Worm (Caenorhabditis elegans) whole organism, young adult: ENCODE data around the gene fbxb-46.
A peak's percentile ranks its signal among the peaks of the same experiment; 100 is the strongest.

Source experiments
- B0019.2 ChIP-seq: fragments of 200-800 bp; sonication (Bioruptor generic); conservative IDR thresholded peaks from 2 replicates; pipeline ENCODE4 v1.3.6; 2022; ENCODE audit warnings: missing genetic modification reagents, missing genetic modification characterization, missing compliant biosample characterization
- B0035.1 ChIP-seq: sonication (generic microtip); optimal IDR thresholded peaks from 2 replicates; lab custom pipeline; 2016; ENCODE audit warnings: missing genetic modification characterization, mild to moderate bottlenecking, missing compliant biosample characterization, missing genotype, missing genetic modification reagents
- C06A6.2 ChIP-seq: fragments of 200-800 bp; sonication (Bioruptor generic); conservative IDR thresholded peaks from 2 replicates; pipeline ENCODE4 v1.3.6; 2022; ENCODE audit warnings: missing genetic modification characterization, missing compliant biosample characterization
- F37B4.10 ChIP-seq: fragments of 200-800 bp; sonication (Bioruptor generic); IDR thresholded peaks from 2 replicates; pipeline ENCODE4 v1.3.6; 2022; ENCODE audit warnings: missing genetic modification characterization, missing compliant biosample characterization
- Y53F4B.3 ChIP-seq: fragments of 200-800 bp; sonication (Bioruptor generic); IDR thresholded peaks from 2 replicates; pipeline ENCODE4 v1.3.6; 2022; ENCODE audit warnings: missing genetic modification reagents, missing genetic modification characterization, missing compliant biosample characterization
- Y53G8AR.9 ChIP-seq: fragments of 200-800 bp; sonication (Bioruptor generic); conservative IDR thresholded peaks from 2 replicates; pipeline ENCODE4 v1.3.6; 2022; ENCODE audit warnings: missing genetic modification reagents, missing genetic modification characterization, missing compliant biosample characterization
- Y56A3A.18 ChIP-seq: fragments of 200-800 bp; sonication (Bioruptor generic); IDR thresholded peaks from 2 replicates; pipeline ENCODE4 v1.3.6; 2022; ENCODE audit warnings: missing genetic modification reagents, missing genetic modification characterization, missing compliant biosample characterization
- Y95B8A.8 ChIP-seq: fragments of 200-800 bp; sonication (Bioruptor generic); IDR thresholded peaks from 2 replicates; pipeline ENCODE4 v1.3.6; 2022; ENCODE audit warnings: missing genetic modification reagents, missing genetic modification characterization, missing compliant biosample characterization
- akir-1 ChIP-seq: fragments of 200-800 bp; sonication (Bioruptor generic); optimal IDR thresholded peaks from 2 replicates; lab custom pipeline; 2018; ENCODE audit warnings: mild to moderate bottlenecking, missing genetic modification characterization, moderate library complexity, missing compliant biosample characterization
- attf-6 ChIP-seq: fragments of 200-800 bp; sonication (Bioruptor generic); IDR thresholded peaks from 2 replicates; pipeline ENCODE4 v1.3.6; 2022; ENCODE audit warnings: missing genetic modification reagents, missing genetic modification characterization, missing compliant biosample characterization
- cebp-1 ChIP-seq, 2 experiments: fragments of 200-800 bp in 1 of 2; sonication (Bioruptor generic) in 1 of 2; sonication (generic microtip) in 1 of 2; IDR thresholded peaks in 1 of 2; optimal IDR thresholded peaks in 1 of 2; 2 replicates each; pipeline versions ENCODE4 v1.3.6 to Lab custom; 2017 to 2022; ENCODE audit warnings: missing compliant biosample characterization in 2 of 2, missing genetic modification characterization in 2 of 2, mild to moderate bottlenecking in 1 of 2, missing genetic modification reagents in 1 of 2, moderate library complexity in 1 of 2
- ceh-40 ChIP-seq: fragments of 200-800 bp; sonication (Bioruptor generic); IDR thresholded peaks from 2 replicates; pipeline ENCODE4 v1.3.6; 2022; ENCODE audit warnings: missing genetic modification characterization, missing compliant biosample characterization
- ceh-58 ChIP-seq: fragments of 200-800 bp; sonication (Bioruptor generic); IDR thresholded peaks from 2 replicates; pipeline ENCODE4 v1.3.6; 2022; ENCODE audit warnings: missing genetic modification characterization, missing compliant biosample characterization
- ceh-91 ChIP-seq: fragments of 200-800 bp; sonication (Bioruptor generic); IDR thresholded peaks from 2 replicates; pipeline ENCODE4 v1.3.6; 2022; ENCODE audit warnings: missing genetic modification reagents, missing genetic modification characterization, missing compliant biosample characterization
- die-1 ChIP-seq: sonication (generic microtip); optimal IDR thresholded peaks from 2 replicates; lab custom pipeline; 2016; ENCODE audit warnings: missing genotype, mild to moderate bottlenecking, missing genetic modification characterization, missing compliant biosample characterization
- efl-1 ChIP-seq: fragments of 150-350 bp; optimal IDR thresholded peaks from 2 replicates; lab custom pipeline; 2014; ENCODE audit warnings: missing biosample characterization, missing genetic modification reagents, missing genetic modification characterization
- egl-18 ChIP-seq: fragments of 200-800 bp; sonication (Bioruptor generic); IDR thresholded peaks from 2 replicates; pipeline ENCODE4 v1.3.6; 2022; ENCODE audit warnings: missing genetic modification reagents, missing genetic modification characterization, missing compliant biosample characterization
- egrh-3 ChIP-seq: fragments of 200-800 bp; sonication (Bioruptor generic); IDR thresholded peaks from 2 replicates; pipeline ENCODE4 v1.3.6; 2022; ENCODE audit warnings: missing genetic modification reagents, missing genetic modification characterization, missing compliant biosample characterization
- hrde-1 ChIP-seq: sonication (generic microtip); optimal IDR thresholded peaks from 2 replicates; lab custom pipeline; 2016; ENCODE audit warnings: missing genetic modification characterization, mild to moderate bottlenecking, missing compliant biosample characterization, moderate library complexity, missing genotype, missing genetic modification reagents, borderline replicate concordance
- lin-40 ChIP-seq: sonication (generic microtip); optimal IDR thresholded peaks from 2 replicates; lab custom pipeline; 2016; ENCODE audit warnings: missing genetic modification characterization, mild to moderate bottlenecking, missing compliant biosample characterization, missing genotype, missing genetic modification reagents
- madf-6 ChIP-seq: fragments of 200-800 bp; sonication (Bioruptor generic); IDR thresholded peaks from 2 replicates; pipeline ENCODE4 v1.3.6; 2022; ENCODE audit warnings: missing genetic modification reagents, missing genetic modification characterization, missing compliant biosample characterization
- mxl-1 ChIP-seq: sonication (generic microtip); optimal IDR thresholded peaks from 2 replicates; lab custom pipeline; 2016; ENCODE audit warnings: missing genetic modification characterization, missing compliant biosample characterization
- nfya-1 ChIP-seq: sonication (generic microtip); optimal IDR thresholded peaks from 2 replicates; lab custom pipeline; 2017; ENCODE audit warnings: antibody characterized with exemption, missing compliant biosample characterization, missing genetic modification characterization, borderline replicate concordance; ENCODE audit not compliant: insufficient read depth
- nhr-179 ChIP-seq: sonication (generic microtip); optimal IDR thresholded peaks from 2 replicates; lab custom pipeline; 2016; ENCODE audit warnings: mild to moderate bottlenecking, missing genetic modification characterization, missing compliant biosample characterization
- nhr-27 ChIP-seq: fragments of 200-800 bp; sonication (Bioruptor generic); optimal IDR thresholded peaks from 2 replicates; lab custom pipeline; 2018; ENCODE audit warnings: mild to moderate bottlenecking, missing genetic modification characterization, moderate library complexity, missing compliant biosample characterization
- nhr-80 ChIP-seq: sonication (generic microtip); optimal IDR thresholded peaks from 2 replicates; lab custom pipeline; 2016; ENCODE audit warnings: missing genetic modification characterization, missing compliant biosample characterization
- nhr-90 ChIP-seq: sonication (generic microtip); optimal IDR thresholded peaks from 2 replicates; lab custom pipeline; 2016; ENCODE audit warnings: missing genotype, mild to moderate bottlenecking, missing genetic modification characterization, missing compliant biosample characterization
- pha-4 ChIP-seq: fragments of 150-350 bp; sonication (generic microtip); optimal IDR thresholded peaks from 2 replicates; lab custom pipeline; 2014; ENCODE audit warnings: missing biosample characterization, missing genetic modification reagents, missing genetic modification characterization
- rcor-1 ChIP-seq: fragments of 200-800 bp; sonication (Bioruptor generic); IDR thresholded peaks from 2 replicates; pipeline ENCODE4 v1.3.6; 2022; ENCODE audit warnings: missing genetic modification reagents, missing genetic modification characterization, missing compliant biosample characterization
- rpc-1 ChIP-seq, 2 experiments: fragments of 150-350 bp in 1 of 2; sonication (generic microtip) in 1 of 2; optimal IDR thresholded peaks; 2 replicates each; lab custom pipeline; 2014 to 2018; ENCODE audit warnings: missing biosample characterization in 1 of 2, missing genetic modification characterization in 1 of 2, missing genetic modification reagents in 1 of 2, missing genotype in 1 of 2
- sdz-38 ChIP-seq: sonication (generic microtip); optimal IDR thresholded peaks from 2 replicates; lab custom pipeline; 2016; ENCODE audit warnings: missing genotype, missing genetic modification characterization, missing compliant biosample characterization
- sptf-2 ChIP-seq: fragments of 200-800 bp; sonication (Bioruptor generic); optimal IDR thresholded peaks from 2 replicates; lab custom pipeline; 2018; ENCODE audit warnings: mild to moderate bottlenecking, missing genetic modification characterization, missing compliant biosample characterization
- tbp1 ChIP-seq: fragments of 200-800 bp; sonication (Bioruptor generic); optimal IDR thresholded peaks from 2 replicates; lab custom pipeline; 2018; ENCODE audit warnings: mild to moderate bottlenecking, missing genetic modification characterization, missing compliant biosample characterization
- unc-62 ChIP-seq: fragments of 150-350 bp; optimal IDR thresholded peaks from 2 replicates; lab custom pipeline; 2014; ENCODE audit warnings: missing biosample characterization, missing genetic modification reagents, missing genetic modification characterization
- zfh-2 ChIP-seq: fragments of 200-800 bp; sonication (Bioruptor generic); conservative IDR thresholded peaks from 2 replicates; pipeline ENCODE4 v1.3.6; 2022; ENCODE audit warnings: missing genetic modification reagents, missing genetic modification characterization, missing compliant biosample characterization
- zim-3 ChIP-seq: sonication (generic microtip); optimal IDR thresholded peaks from 2 replicates; lab custom pipeline; 2017; ENCODE audit warnings: mild to moderate bottlenecking, missing genetic modification characterization, moderate library complexity, missing compliant biosample characterization
- ztf-18 ChIP-seq: sonication (generic microtip); optimal IDR thresholded peaks from 2 replicates; lab custom pipeline; 2016; ENCODE audit warnings: missing genotype, mild to moderate bottlenecking, missing genetic modification characterization, missing compliant biosample characterization
- ztf-3 ChIP-seq: fragments of 200-800 bp; sonication (Bioruptor generic); optimal IDR thresholded peaks from 2 replicates; lab custom pipeline; 2018; ENCODE audit warnings: mild to moderate bottlenecking, missing genetic modification characterization, missing compliant biosample characterization
- ztf-6 ChIP-seq: fragments of 200-800 bp; sonication (Bioruptor generic); IDR thresholded peaks from 2 replicates; pipeline ENCODE4 v1.3.6; 2022; ENCODE audit warnings: missing genetic modification reagents, missing genetic modification characterization, missing compliant biosample characterization

Gene fbxb-46

DNA sequence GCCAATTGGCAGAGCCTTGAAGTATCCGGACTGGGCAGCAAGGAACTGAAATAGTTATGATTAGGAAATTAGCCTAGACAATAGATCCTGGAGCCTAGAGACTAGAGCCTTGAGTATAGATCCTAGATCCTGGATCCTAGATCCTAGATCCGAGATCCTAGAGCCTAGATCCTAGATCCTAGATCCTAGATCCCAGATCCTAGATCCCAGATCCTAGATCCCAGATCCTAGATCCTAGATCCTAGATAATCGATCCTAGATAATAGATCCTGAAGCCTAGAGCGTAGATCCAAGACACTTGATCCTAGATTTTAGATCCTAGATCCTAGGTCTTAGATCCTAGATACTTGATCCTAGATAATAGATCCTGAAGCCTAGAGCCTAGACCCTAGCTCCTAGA lies 34.1 kb upstream of the fbxb-46 start (continued):
- TF ChIP-seq nhr-27 (tag; lab: Kevin White, UChicago), result no peak
- TF ChIP-seq sdz-38, result no peak

DNA sequence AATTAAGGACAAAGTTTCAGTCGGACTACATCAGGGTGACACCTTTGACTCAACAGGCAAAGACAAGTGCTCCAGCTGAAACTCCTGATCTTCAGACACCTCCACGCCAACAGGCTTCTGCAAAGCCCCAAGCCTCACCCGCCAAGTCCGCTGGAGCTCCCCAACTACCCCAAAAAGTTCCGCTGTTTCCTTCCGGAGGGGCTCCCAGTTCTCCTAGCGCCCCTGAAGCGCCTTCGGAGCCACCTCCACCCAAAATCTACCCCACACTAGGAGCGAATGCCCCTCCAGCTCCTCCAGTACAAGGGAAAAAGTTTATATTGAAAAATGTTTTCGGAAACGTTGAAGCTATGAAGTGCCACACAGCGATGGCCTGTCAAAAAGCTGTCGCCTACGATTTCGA lies 32.1 kb upstream of the fbxb-46 start:
- TF ChIP-seq egrh-3 (GFP tag; lab: Robert Waterston, UW) (peak; percentile 50; the same call in 1 of the 2 replicates), zfh-2 (GFP tag; lab: Robert Waterston, UW) (peak; percentile 69), unc-62 (no peak)

DNA sequence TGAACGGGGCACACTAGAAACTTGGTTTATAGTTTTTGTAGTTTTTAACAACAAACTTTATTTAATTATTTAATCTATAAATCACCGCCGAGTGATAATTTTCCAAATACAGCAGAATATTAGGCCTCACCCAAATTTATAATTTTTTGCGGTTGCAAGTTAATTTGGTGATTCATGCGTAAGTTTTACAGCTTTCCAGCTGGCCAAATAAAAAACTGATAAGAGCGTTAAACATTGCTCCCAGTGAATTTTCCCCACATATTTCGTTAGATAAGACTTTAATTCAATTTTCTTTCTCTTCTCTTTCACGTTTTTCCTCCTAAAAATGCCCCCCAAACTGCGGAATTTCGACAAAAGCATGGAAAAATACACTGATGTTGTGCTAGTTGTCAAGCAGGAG lies 30.6 kb upstream of the fbxb-46 start, which contains the start of gene bath-47:
Gene bath-47, plus strand, starts transcription at position 305 of the 400 bp plus-strand sequence.
- TF ChIP-seq ceh-91 (GFP tag; lab: Robert Waterston, UW) (no peak), efl-1 (GFP tag; lab: Kevin White, UChicago) (no peak), rpc-1 (optimal IDR thresholded peaks at IDR 0.05; lab: Kevin White, UChicago) (no peak), rpc-1 (tag; optimal IDR thresholded peaks at IDR 0.05; lab: Kevin White, UChicago) (no peak), nhr-179 (tag; lab: Kevin White, UChicago) (no peak), nfya-1 (tag; lab: Kevin White, UChicago) (no peak), rcor-1 (no peak), mxl-1 (tag; lab: Kevin White, UChicago) (no peak), madf-6 (GFP tag; lab: Robert Waterston, UW) (no peak), pha-4 (tag; lab: Kevin White, UChicago) (no peak), F37B4.10 (GFP tag; lab: Robert Waterston, UW) (no peak), ztf-6 (GFP tag; lab: Robert Waterston, UW) (no peak), cebp-1 (GFP tag; IDR thresholded peaks at IDR 0.05; lab: Robert Waterston, UW) (no peak), cebp-1 (tag; optimal IDR thresholded peaks at IDR 0.05; lab: Kevin White, UChicago) (no peak), ztf-18 (tag; lab: Kevin White, UChicago) (no peak), nhr-90 (tag; lab: Kevin White, UChicago) (no peak), nhr-27 (tag; lab: Kevin White, UChicago) (no peak)

DNA sequence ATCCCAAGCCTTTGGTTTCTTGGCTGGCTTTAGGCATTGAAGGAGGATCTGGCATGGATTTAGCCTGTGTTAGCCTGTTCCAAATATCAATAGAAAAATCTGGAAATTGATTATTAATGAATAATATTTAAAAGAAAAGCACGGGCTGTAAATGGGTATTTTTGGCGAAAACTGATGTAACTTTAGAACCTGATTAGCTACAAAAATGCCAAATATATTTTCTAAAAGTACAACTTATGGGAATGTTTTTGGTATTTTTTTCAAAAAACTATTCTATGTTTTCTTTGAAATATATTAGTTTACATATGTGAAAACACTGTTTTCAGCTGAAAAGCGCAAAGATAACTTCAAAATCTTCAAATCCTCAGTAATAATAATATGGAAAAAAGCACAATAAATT lies 29.7 kb upstream of the fbxb-46 start, which contains the start of gene bath-26:
Gene bath-26, minus strand, starts transcription at position 101 of the 400 bp plus-strand sequence.
- no peak for TF ChIP-seq sptf-2
- TF ChIP-seq Y56A3A.18 (GFP tag; lab: Robert Waterston, UW), result no peak
- TF ChIP-seq lin-40 (tag; lab: Kevin White, UChicago), result no peak
- TF ChIP-seq Y95B8A.8 (GFP tag; lab: Robert Waterston, UW), result no peak
- TF ChIP-seq hrde-1 (tag; lab: Kevin White, UChicago), result no peak

DNA sequence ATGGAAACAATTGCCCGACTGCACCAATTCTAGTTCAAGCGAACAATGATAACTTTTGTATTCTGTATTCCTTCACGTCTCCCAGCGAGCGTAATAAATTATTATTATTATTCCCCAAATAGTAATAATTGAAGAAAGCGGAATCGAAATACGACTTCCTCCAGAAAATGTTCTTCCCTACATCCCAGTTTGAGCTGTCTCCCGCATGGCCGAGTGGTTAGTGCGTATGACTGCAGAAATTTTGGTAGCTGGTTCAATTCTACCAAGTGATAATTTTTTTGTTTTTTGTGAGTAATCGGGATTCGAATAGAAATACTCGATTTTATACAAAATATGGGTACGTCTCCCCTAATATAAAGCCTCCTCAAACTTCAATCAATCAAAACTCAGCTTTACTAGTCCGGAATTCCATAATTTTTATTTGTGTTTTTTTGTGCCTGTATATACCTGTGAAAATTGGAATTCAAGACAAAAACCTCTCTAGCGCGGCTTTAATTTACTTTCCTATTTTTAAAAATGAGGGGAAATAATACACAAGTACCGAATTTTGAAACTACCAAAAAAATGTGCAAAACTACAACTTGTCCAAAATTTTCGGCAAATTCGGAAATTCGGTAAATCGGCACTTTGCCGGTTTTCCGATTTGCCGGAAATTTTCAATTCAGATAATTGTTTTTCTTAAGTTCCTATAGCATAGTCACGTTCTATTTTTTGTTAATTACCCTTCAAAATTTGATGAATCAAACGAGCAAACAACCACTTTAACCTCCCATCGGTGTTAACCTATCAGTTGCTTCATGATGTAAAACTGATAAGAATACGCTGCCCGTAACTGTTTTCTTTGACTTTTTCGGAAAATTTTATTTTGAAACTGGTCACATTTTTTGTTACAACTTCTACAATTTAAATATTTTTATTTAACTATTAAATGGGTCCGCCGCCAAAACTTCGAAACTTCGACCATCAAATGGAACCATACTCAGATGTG lies 26.5 kb upstream of the fbxb-46 start, which contains the start of gene bath-46:
Gene bath-46, plus strand, starts transcription at position 806 of the 988 bp plus-strand sequence.
- TF ChIP-seq nhr-80 (tag; lab: Kevin White, UChicago) (peak; percentile 38), B0019.2 (GFP tag; lab: Robert Waterston, UW) (no peak), akir-1 (no peak), Y53G8AR.9 (no peak), rpc-1 (optimal IDR thresholded peaks at IDR 0.05; lab: Kevin White, UChicago) (peak; percentile 11), rpc-1 (tag; optimal IDR thresholded peaks at IDR 0.05; lab: Kevin White, UChicago) (peak; percentile 61), Y95B8A.8 (GFP tag; lab: Robert Waterston, UW) (0 out of 2 replicates have a peak, but pooled peaks have one; percentile 46), sptf-2 (no peak), egl-18 (GFP tag; lab: Robert Waterston, UW) (no peak), B0035.1 (no peak), ceh-40 (no peak), tbp1 (peak; percentile 84), attf-6 (GFP tag; lab: Robert Waterston, UW) (no peak), die-1 (tag; lab: Kevin White, UChicago) (no peak), C06A6.2 (GFP tag; lab: Robert Waterston, UW) (no peak), Y53F4B.3 (GFP tag; lab: Robert Waterston, UW) (no peak), zim-3 (tag; lab: Kevin White, UChicago) (no peak), ceh-58 (no peak), ztf-3 (no peak)
